Fruit fly (Drosophila melanogaster) whole organism, adult: ENCODE measurements around the gene Hmt-1.

Source experiments
- CG14711 ChIP-seq: fragments of 200-800 bp; sonication (Bioruptor generic); optimal IDR thresholded peaks from 2 replicates; lab custom pipeline; 2018; ENCODE audit warnings: missing biosample characterization, mild to moderate bottlenecking, missing genetic modification characterization, moderate library complexity
- CG5204 ChIP-seq: fragments of 200-800 bp; sonication (Bioruptor generic); optimal IDR thresholded peaks from 2 replicates; lab custom pipeline; 2016; ENCODE audit warnings: missing biosample characterization, missing genetic modification characterization
- CG7101 ChIP-seq: fragments of 200-800 bp; sonication (Bioruptor generic); optimal IDR thresholded peaks from 2 replicates; lab custom pipeline; 2018; ENCODE audit warnings: missing biosample characterization, mild to moderate bottlenecking, missing genetic modification characterization, moderate library complexity
- Crg-1 ChIP-seq: fragments of 200-800 bp; sonication (Bioruptor generic); optimal IDR thresholded peaks from 2 replicates; lab custom pipeline; 2016; ENCODE audit warnings: missing biosample characterization, missing genetic modification characterization
- cic ChIP-seq: fragments of 200-800 bp; sonication (Bioruptor generic); optimal IDR thresholded peaks from 2 replicates; lab custom pipeline; 2017; ENCODE audit warnings: missing biosample characterization, mild to moderate bottlenecking, missing genetic modification characterization, moderate library complexity
- kay ChIP-seq: fragments of 200-800 bp; sonication (Bioruptor generic); peaks from one replicate; lab custom pipeline; 2016; ENCODE audit warnings: missing biosample characterization, missing genetic modification characterization, borderline replicate concordance
- ovo ChIP-seq: fragments of 200-800 bp; sonication (Bioruptor generic); optimal IDR thresholded peaks from 2 replicates; lab custom pipeline; 2016; ENCODE audit warnings: missing biosample characterization, missing genetic modification characterization
- tj ChIP-seq: fragments of 200-800 bp; sonication (Bioruptor generic); optimal IDR thresholded peaks from 3 replicates; lab custom pipeline; 2017; ENCODE audit warnings: missing biosample characterization, mild to moderate bottlenecking, missing genetic modification characterization, moderate library complexity
- toe ChIP-seq: fragments of 200-800 bp; sonication (Bioruptor generic); optimal IDR thresholded peaks from 2 replicates; lab custom pipeline; 2016; ENCODE audit warnings: missing biosample characterization, missing genetic modification characterization

- TF ChIP-seq cic (GFP tag; lab: Kevin White, UChicago), result no peak
- TF ChIP-seq Crg-1, result no peak
- TF ChIP-seq CG14711 (tag; lab: Kevin White, UChicago), result no peak
- no peak for TF ChIP-seq ovo (GFP tag; lab: Kevin White, UChicago)
- TF ChIP-seq tj (GFP tag; lab: Kevin White, UChicago), result peak; percentile 10
- no peak for TF ChIP-seq kay (GFP tag; lab: Kevin White, UChicago)
- TF ChIP-seq CG5204 (GFP tag; lab: Kevin White, UChicago), result no peak
- no peak for TF ChIP-seq CG7101 (tag; lab: Kevin White, UChicago)
- peak; percentile 9 for TF ChIP-seq toe
Measured at dm6 chr3R:15857189-15857767, at the start of gene Hmt-1.
